Worm (Caenorhabditis elegans) whole organism, early embryonic: ENCODE data around the gene T02H6.11.

Experiments used
- B0310.2 ChIP-seq: sonication (generic microtip); optimal IDR thresholded peaks from 2 replicates; lab custom pipeline; 2016; ENCODE audit warnings: mild to moderate bottlenecking, missing genetic modification characterization, missing compliant biosample characterization
- F13C5.2 ChIP-seq: sonication (generic microtip); optimal IDR thresholded peaks from 2 replicates; lab custom pipeline; 2017; ENCODE audit warnings: mild to moderate bottlenecking, missing genetic modification characterization, inconsistent platforms, missing compliant biosample characterization
- ama-1 ChIP-seq: fragments of 150-350 bp; optimal IDR thresholded peaks from 2 replicates; lab custom pipeline; 2014
- ets-7 ChIP-seq: sonication (generic microtip); optimal IDR thresholded peaks from 2 replicates; lab custom pipeline; 2016; ENCODE audit warnings: missing genotype, missing genetic modification characterization, missing compliant biosample characterization
- flt-1 ChIP-seq: fragments of 200-800 bp; sonication (Bioruptor generic); IDR thresholded peaks from 2 replicates; pipeline ENCODE4 v1.3.6; 2022; ENCODE audit warnings: missing genetic modification characterization, missing compliant biosample characterization
- hnd-1 ChIP-seq: sonication (generic microtip); optimal IDR thresholded peaks from 2 replicates; lab custom pipeline; 2016; ENCODE audit warnings: missing genetic modification characterization, missing compliant biosample characterization
- pes-1 ChIP-seq: fragments of 200-800 bp; sonication (Bioruptor generic); IDR thresholded peaks from 2 replicates; pipeline ENCODE4 v1.3.6; 2022; ENCODE audit warnings: missing genetic modification reagents, missing genetic modification characterization, missing compliant biosample characterization
- sea-1 ChIP-seq: fragments of 200-800 bp; sonication (Bioruptor generic); conservative IDR thresholded peaks from 2 replicates; pipeline ENCODE4 v1.3.6; 2022; ENCODE audit warnings: missing genetic modification characterization, missing compliant biosample characterization
- tra-4 ChIP-seq: sonication (generic microtip); optimal IDR thresholded peaks from 2 replicates; lab custom pipeline; 2017; ENCODE audit warnings: missing genetic modification characterization, missing compliant biosample characterization

- no peak for TF ChIP-seq ets-7 (tag; lab: Kevin White, UChicago)
- TF ChIP-seq ama-1 (lab: Kevin White, UChicago) = no peak
- TF ChIP-seq tra-4 (tag; lab: Kevin White, UChicago) = no peak
- TF ChIP-seq F13C5.2 (tag; lab: Kevin White, UChicago) = no peak
- TF ChIP-seq B0310.2 (tag; lab: Kevin White, UChicago) = no peak
- no peak for TF ChIP-seq pes-1 (GFP tag; lab: Robert Waterston, UW)
- no peak for TF ChIP-seq hnd-1
- TF ChIP-seq flt-1 (GFP tag; lab: Robert Waterston, UW) = no peak
- TF ChIP-seq sea-1 = no peak
These were observed 18.6 kb downstream of the T02H6.11 start, which contains the start of gene T02H6.7 for ce11 chrII:682326-682725.
